Fruit fly (Drosophila melanogaster) S2 (cell line): Measurements from ENCODE around the gene CG42467.

Source experiments
- CG8478 ChIP-seq: fragments of >200 bp; optimal IDR thresholded peaks from 2 replicates; lab custom pipeline; 2018
- CTCF ChIP-seq, 2 experiments: fragments of >200 bp; optimal IDR thresholded peaks; 2 replicates each; lab custom pipeline; 2018

dm6 chr2L:3669675-3670074 is 31.4 kb upstream of the CG42467 start, which contains the start of gene Sfp24Bb:
- no peak for TF ChIP-seq CTCF (optimal IDR thresholded peaks at IDR 0.05; lab: Kevin White, UChicago)
- TF ChIP-seq CG8478 (lab: Kevin White, UChicago): no peak
